Worm (Caenorhabditis elegans) whole organism, late embryonic: ENCODE measurements around the gene F08G2.5.

Source experiments
- K02D7.2 ChIP-seq: sonication (generic microtip); optimal IDR thresholded peaks from 2 replicates; lab custom pipeline; 2017; ENCODE audit warnings: mild to moderate bottlenecking, missing genetic modification characterization, missing compliant biosample characterization
- ceh-14 ChIP-seq: sonication (generic microtip); optimal IDR thresholded peaks from 2 replicates; lab custom pipeline; 2016; ENCODE audit warnings: missing genotype, missing genetic modification characterization, missing compliant biosample characterization
- ceh-24 ChIP-seq: sonication (generic microtip); optimal IDR thresholded peaks from 2 replicates; lab custom pipeline; 2016; ENCODE audit warnings: mild to moderate bottlenecking, missing genetic modification characterization, missing compliant biosample characterization
- ceh-9 ChIP-seq: sonication (generic microtip); optimal IDR thresholded peaks from 2 replicates; lab custom pipeline; 2016; ENCODE audit warnings: mild to moderate bottlenecking, missing genetic modification characterization, inconsistent platforms, missing compliant biosample characterization
- dmd-4 ChIP-seq: sonication (generic microtip); optimal IDR thresholded peaks from 2 replicates; lab custom pipeline; 2016; ENCODE audit warnings: borderline replicate concordance, missing genetic modification characterization, missing compliant biosample characterization
- elt-2 ChIP-seq: sonication (generic microtip); optimal IDR thresholded peaks from 2 replicates; lab custom pipeline; 2016; ENCODE audit warnings: missing genetic modification reagents, missing genetic modification characterization, missing compliant biosample characterization
- elt-4 ChIP-seq: sonication (generic microtip); optimal IDR thresholded peaks from 2 replicates; lab custom pipeline; 2016; ENCODE audit warnings: missing genetic modification characterization, missing compliant biosample characterization
- eyg-1 ChIP-seq: sonication (generic microtip); optimal IDR thresholded peaks from 2 replicates; lab custom pipeline; 2016; ENCODE audit warnings: missing genotype, missing genetic modification characterization, missing compliant biosample characterization
- fkh-10 ChIP-seq: fragments of 150-350 bp; optimal IDR thresholded peaks from 2 replicates; lab custom pipeline; 2014; ENCODE audit warnings: missing biosample characterization, missing genetic modification reagents, missing genetic modification characterization
- lim-6 ChIP-seq: sonication (generic microtip); optimal IDR thresholded peaks from 2 replicates; lab custom pipeline; 2016; ENCODE audit warnings: missing genetic modification characterization, missing compliant biosample characterization
- nfya-1 ChIP-seq: sonication (generic microtip); optimal IDR thresholded peaks from 2 replicates; lab custom pipeline; 2017; ENCODE audit warnings: missing genetic modification characterization, mild to moderate bottlenecking, missing compliant biosample characterization, antibody characterized with exemption, moderate library complexity
- nhr-11 ChIP-seq: fragments of 150-350 bp; optimal IDR thresholded peaks from 2 replicates; lab custom pipeline; 2014; ENCODE audit warnings: missing biosample characterization, missing genetic modification characterization
- sox-4 ChIP-seq: sonication (generic microtip); optimal IDR thresholded peaks from 2 replicates; lab custom pipeline; 2017; ENCODE audit warnings: mild to moderate bottlenecking, missing genetic modification characterization, inconsistent platforms, missing compliant biosample characterization

ce11 chrII:13847366-13847765 lies 13.9 kb upstream of the F08G2.5 start:
- no peak for TF ChIP-seq lim-6 (tag; lab: Kevin White, UChicago)
- TF ChIP-seq K02D7.2 (tag; lab: Kevin White, UChicago), result no peak
- no peak for TF ChIP-seq ceh-9 (tag; lab: Kevin White, UChicago)
- no peak for TF ChIP-seq dmd-4 (tag; lab: Kevin White, UChicago)
- no peak for TF ChIP-seq sox-4 (tag; lab: Kevin White, UChicago)
- TF ChIP-seq nhr-11 (tag; lab: Kevin White, UChicago), result no peak
- TF ChIP-seq ceh-24 (tag; lab: Kevin White, UChicago), result no peak
- no peak for TF ChIP-seq elt-4
- TF ChIP-seq fkh-10, result no peak
- no peak for TF ChIP-seq nfya-1 (tag; lab: Kevin White, UChicago)
- no peak for TF ChIP-seq eyg-1 (tag; lab: Kevin White, UChicago)
- no peak for TF ChIP-seq ceh-14
- no peak for TF ChIP-seq elt-2 (tag; lab: Kevin White, UChicago)
